6 worm cellular contexts compared by ENCODE assay signal in the genomic region with DNA sequence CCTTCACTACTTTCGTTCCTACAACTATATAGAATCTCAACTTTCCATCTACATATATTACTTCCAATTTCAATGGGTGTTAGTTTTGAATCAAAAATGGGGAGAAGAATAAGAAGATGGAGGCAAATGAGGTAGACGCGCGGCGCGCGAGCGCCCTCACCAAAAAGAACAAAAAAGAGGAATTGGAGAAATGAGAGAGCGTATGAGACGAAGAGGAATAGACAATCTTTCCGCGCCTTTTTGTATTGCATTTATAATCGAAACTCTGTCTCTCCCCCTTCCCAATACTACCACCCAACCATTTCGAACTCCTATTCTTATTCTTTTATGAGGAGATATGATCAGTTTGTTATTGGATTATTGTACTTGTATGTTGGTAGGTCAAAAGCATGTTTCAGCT.
TF ChIP-seq lines count a peak whose summit lies in the region.

No protein-coding gene starts in this region.

TF ChIP-seq in whole organism, L1 larva, 84 proteins besides CTCF, POLR2A, EP300 and RAD21:
- peak; percentile 13 for TF ChIP-seq irx-1 (tag; optimal IDR thresholded peaks at IDR 0.05; lab: Kevin White, UChicago)
- TF ChIP-seq lir-3 (tag; optimal IDR thresholded peaks at IDR 0.05; lab: Kevin White, UChicago; ENCODE audit: poor library complexity): no peak
- TF ChIP-seq C34B4.2 (tag; optimal IDR thresholded peaks at IDR 0.05; lab: Kevin White, UChicago): no peak
- peak; percentile 53 for TF ChIP-seq lin-14 (GFP tag; optimal IDR thresholded peaks at IDR 0.05; lab: Kevin White, UChicago)
- no peak for TF ChIP-seq nhr-47 (tag; optimal IDR thresholded peaks at IDR 0.05; lab: Kevin White, UChicago)
- no peak for TF ChIP-seq ceh-63 (GFP tag; optimal IDR thresholded peaks at IDR 0.05; lab: Kevin White, UChicago)
- TF ChIP-seq blmp-1 (tag; optimal IDR thresholded peaks at IDR 0.05; lab: Kevin White, UChicago): peak; percentile 57
- peak; percentile 0 for TF ChIP-seq mep-1 (tag; optimal IDR thresholded peaks at IDR 0.05; lab: Kevin White, UChicago)

TF ChIP-seq in whole organism, L2 larva, 48 proteins besides CTCF, POLR2A, EP300 and RAD21:
- TF ChIP-seq unc-55 (GFP tag; optimal IDR thresholded peaks at IDR 0.05; lab: Kevin White, UChicago) (peak; percentile 24), nhr-25 (tag; optimal IDR thresholded peaks at IDR 0.05; lab: Kevin White, UChicago) (no peak), gmeb-1 (tag; optimal IDR thresholded peaks at IDR 0.05; lab: Kevin White, UChicago) (no peak), C34F6.9 (tag; optimal IDR thresholded peaks at IDR 0.05; lab: Kevin White, UChicago) (no peak), fos-1 (tag; optimal IDR thresholded peaks at IDR 0.05; lab: Kevin White, UChicago) (no peak), mdl-1 (tag; optimal IDR thresholded peaks at IDR 0.05; lab: Kevin White, UChicago) (no peak), mab-5 (tag; optimal IDR thresholded peaks at IDR 0.05; lab: Kevin White, UChicago) (no peak), sma-9 (GFP tag; optimal IDR thresholded peaks at IDR 0.05; lab: Kevin White, UChicago) (no peak), sma-9 (tag; optimal IDR thresholded peaks at IDR 0.05; lab: Kevin White, UChicago) (no peak)

TF ChIP-seq in whole organism, L4 larva, 104 proteins besides CTCF, POLR2A, EP300 and RAD21:
- TF ChIP-seq lin-15B (tag; optimal IDR thresholded peaks at IDR 0.05; lab: Kevin White, UChicago): no peak
- TF ChIP-seq nhr-28 (tag; optimal IDR thresholded peaks at IDR 0.05; lab: Kevin White, UChicago): peak; percentile 20
- TF ChIP-seq mep-1 (tag; optimal IDR thresholded peaks at IDR 0.05; lab: Kevin White, UChicago): peak; percentile 24
- TF ChIP-seq mes-2 (tag; optimal IDR thresholded peaks at IDR 0.05; lab: Kevin White, UChicago; ENCODE audit: poor library complexity, severe bottlenecking): peak; percentile 23
- TF ChIP-seq ctbp-1 (GFP tag; IDR thresholded peaks at IDR 0.05; lab: Robert Waterston, UW): no peak
- TF ChIP-seq dve-1 (tag; optimal IDR thresholded peaks at IDR 0.05; lab: Kevin White, UChicago; ENCODE audit: insufficient read depth): no peak
- TF ChIP-seq ztf-7 (tag; optimal IDR thresholded peaks at IDR 0.05; lab: Kevin White, UChicago): no peak
- TF ChIP-seq nhr-6 (tag; optimal IDR thresholded peaks at IDR 0.05; lab: Kevin White, UChicago): peak; percentile 33
- TF ChIP-seq lin-29 (GFP tag; IDR thresholded peaks at IDR 0.05; lab: Robert Waterston, UW): no peak

TF ChIP-seq in whole organism, late embryonic, 69 proteins besides CTCF, POLR2A, EP300 and RAD21:
- TF ChIP-seq nhr-11 (tag; optimal IDR thresholded peaks at IDR 0.05; lab: Kevin White, UChicago) (no peak), ceh-31 (tag; optimal IDR thresholded peaks at IDR 0.05; lab: Kevin White, UChicago) (peak; percentile 15)
TF ChIP-seq in whole organism, late embryonic: peak in this region for 1.

TF ChIP-seq in whole organism, mixed stage, embryonic, 35 proteins besides CTCF, POLR2A, EP300 and RAD21:
- TF ChIP-seq ces-1 (GFP tag; optimal IDR thresholded peaks at IDR 0.05; lab: Kevin White, UChicago) (peak; percentile 15), mep-1 (tag; optimal IDR thresholded peaks at IDR 0.05; lab: Kevin White, UChicago) (no peak)

TF ChIP-seq in whole organism, young adult, 124 proteins besides CTCF, POLR2A, EP300 and RAD21:
- peak; percentile 14 for TF ChIP-seq efl-1 (GFP tag; optimal IDR thresholded peaks at IDR 0.05; lab: Kevin White, UChicago)
- TF ChIP-seq hmg-1.2 (GFP tag; IDR thresholded peaks at IDR 0.05; lab: Robert Waterston, UW): peak; percentile 71
- no peak for TF ChIP-seq dpl-1 (GFP tag; optimal IDR thresholded peaks at IDR 0.05; lab: Kevin White, UChicago)
